Worm (Caenorhabditis elegans) whole organism, L3 larva: ENCODE results near the gene F13E9.9.

Source experiments
- R02D3.7 ChIP-seq: fragments of 150-350 bp; optimal IDR thresholded peaks from 2 replicates; lab custom pipeline; 2014; ENCODE audit warnings: missing biosample characterization, missing genetic modification characterization
- ZK546.5 ChIP-seq: sonication (generic microtip); optimal IDR thresholded peaks from 2 replicates; lab custom pipeline; 2017; ENCODE audit warnings: missing biosample characterization, missing genetic modification characterization
- aly-2 ChIP-seq: fragments of 150-350 bp; optimal IDR thresholded peaks from 2 replicates; lab custom pipeline; 2014; ENCODE audit warnings: missing biosample characterization, missing genetic modification characterization
- ama-1 ChIP-seq: fragments of 150-350 bp; optimal IDR thresholded peaks from 2 replicates; lab custom pipeline; 2018
- ceh-16 ChIP-seq: sonication (generic microtip); optimal IDR thresholded peaks from 2 replicates; lab custom pipeline; 2017; ENCODE audit warnings: missing biosample characterization, missing genetic modification characterization
- ceh-28 ChIP-seq: fragments of 150-350 bp; optimal IDR thresholded peaks from 2 replicates; lab custom pipeline; 2014; ENCODE audit warnings: missing biosample characterization, missing genetic modification reagents, missing genetic modification characterization
- ceh-82 ChIP-seq: fragments of 150-350 bp; optimal IDR thresholded peaks from 2 replicates; lab custom pipeline; 2014; ENCODE audit warnings: missing biosample characterization, missing genetic modification characterization
- ceh-9 ChIP-seq: sonication (generic microtip); optimal IDR thresholded peaks from 2 replicates; lab custom pipeline; 2018; ENCODE audit warnings: missing biosample characterization, missing genetic modification characterization
- egl-5 ChIP-seq: fragments of 150-350 bp; optimal IDR thresholded peaks from 2 replicates; lab custom pipeline; 2017; ENCODE audit warnings: missing biosample characterization, missing genetic modification reagents, missing genetic modification characterization, inconsistent platforms
- elt-2 ChIP-seq: sonication (generic microtip); optimal IDR thresholded peaks from 2 replicates; lab custom pipeline; 2016; ENCODE audit warnings: missing genetic modification reagents, mild to moderate bottlenecking, missing genetic modification characterization, missing compliant biosample characterization
- fkh-2 ChIP-seq: fragments of 150-350 bp; optimal IDR thresholded peaks from 2 replicates; lab custom pipeline; 2014; ENCODE audit warnings: missing biosample characterization, missing genetic modification reagents, missing genetic modification characterization
- hmg-11 ChIP-seq: sonication (generic microtip); optimal IDR thresholded peaks from 2 replicates; lab custom pipeline; 2016; ENCODE audit warnings: missing genetic modification characterization, missing compliant biosample characterization
- jun-1 ChIP-seq: fragments of 150-350 bp; optimal IDR thresholded peaks from 2 replicates; lab custom pipeline; 2014; ENCODE audit warnings: missing biosample characterization, missing genetic modification reagents, missing genetic modification characterization
- lin-15B ChIP-seq: fragments of 150-350 bp; optimal IDR thresholded peaks from 2 replicates; lab custom pipeline; 2014; ENCODE audit warnings: missing biosample characterization, missing genetic modification characterization
- lin-39 ChIP-seq: fragments of 150-350 bp; optimal IDR thresholded peaks from 2 replicates; lab custom pipeline; 2018; ENCODE audit warnings: missing biosample characterization, missing genetic modification reagents, missing genetic modification characterization
- lsy-12 ChIP-seq: sonication (generic microtip); optimal IDR thresholded peaks from 2 replicates; lab custom pipeline; 2016; ENCODE audit warnings: mild to moderate bottlenecking, missing genetic modification characterization, missing compliant biosample characterization
- mdl-1 ChIP-seq: fragments of 150-350 bp; optimal IDR thresholded peaks from 2 replicates; lab custom pipeline; 2014; ENCODE audit warnings: missing biosample characterization, missing genetic modification characterization
- mml-1 ChIP-seq: fragments of 150-350 bp; sonication (generic microtip); optimal IDR thresholded peaks from 3 replicates; lab custom pipeline; 2014; ENCODE audit warnings: missing biosample characterization, missing genetic modification characterization
- nfya-1 ChIP-seq: sonication (generic microtip); optimal IDR thresholded peaks from 2 replicates; lab custom pipeline; 2017; ENCODE audit warnings: missing genetic modification characterization, mild to moderate bottlenecking, missing compliant biosample characterization, antibody characterized with exemption, moderate library complexity; ENCODE audit not compliant: insufficient read depth
- nhr-11 ChIP-seq: fragments of 150-350 bp; optimal IDR thresholded peaks from 2 replicates; lab custom pipeline; 2014; ENCODE audit warnings: missing biosample characterization, missing genetic modification characterization
- nhr-12 ChIP-seq: fragments of 150-350 bp; optimal IDR thresholded peaks from 2 replicates; lab custom pipeline; 2014; ENCODE audit warnings: missing biosample characterization, missing genetic modification characterization
- nhr-25 ChIP-seq: sonication (generic microtip); optimal IDR thresholded peaks from 2 replicates; lab custom pipeline; 2017; ENCODE audit warnings: missing biosample characterization, missing genetic modification characterization
- nhr-28 ChIP-seq: fragments of 150-350 bp; optimal IDR thresholded peaks from 2 replicates; lab custom pipeline; 2014; ENCODE audit warnings: missing biosample characterization, missing genetic modification characterization
- nhr-43 ChIP-seq: sonication (generic microtip); optimal IDR thresholded peaks from 2 replicates; lab custom pipeline; 2016; ENCODE audit warnings: mild to moderate bottlenecking, missing genetic modification characterization, missing compliant biosample characterization; ENCODE audit not compliant: poor library complexity, severe bottlenecking
- nhr-67 ChIP-seq: fragments of 150-350 bp; optimal IDR thresholded peaks from 2 replicates; lab custom pipeline; 2014; ENCODE audit warnings: missing biosample characterization, missing genetic modification characterization
- nhr-76 ChIP-seq: fragments of 150-350 bp; sonication (generic microtip); optimal IDR thresholded peaks from 5 replicates; lab custom pipeline; 2014; ENCODE audit warnings: missing biosample characterization, missing genetic modification characterization
- pha-4 ChIP-seq: fragments of 150-350 bp; optimal IDR thresholded peaks from 2 replicates; lab custom pipeline; 2014; ENCODE audit warnings: missing biosample characterization, missing genetic modification reagents, missing genetic modification characterization
- pqm-1 ChIP-seq: fragments of 150-350 bp; optimal IDR thresholded peaks from 2 replicates; lab custom pipeline; 2017; ENCODE audit warnings: missing biosample characterization, missing genetic modification characterization, inconsistent platforms
- sea-2 ChIP-seq: fragments of 150-350 bp; sonication (generic microtip); optimal IDR thresholded peaks from 4 replicates; lab custom pipeline; 2014; ENCODE audit warnings: missing biosample characterization, missing genetic modification reagents, missing genetic modification characterization
- snpc-4 ChIP-seq: fragments of 150-350 bp; optimal IDR thresholded peaks from 2 replicates; lab custom pipeline; 2014; ENCODE audit warnings: missing biosample characterization, missing genetic modification characterization
- tbx-2 ChIP-seq: sonication (generic microtip); optimal IDR thresholded peaks from 2 replicates; lab custom pipeline; 2016; ENCODE audit warnings: mild to moderate bottlenecking, missing genetic modification characterization, missing compliant biosample characterization
- unc-39 ChIP-seq: sonication (generic microtip); optimal IDR thresholded peaks from 4 replicates; lab custom pipeline; 2017; ENCODE audit warnings: missing biosample characterization, missing genetic modification characterization
- zag-1 ChIP-seq: fragments of 150-350 bp; optimal IDR thresholded peaks from 2 replicates; lab custom pipeline; 2014; ENCODE audit warnings: missing biosample characterization, missing genetic modification characterization
- ztf-4 ChIP-seq: fragments of 150-350 bp; optimal IDR thresholded peaks from 2 replicates; lab custom pipeline; 2014; ENCODE audit warnings: missing biosample characterization, missing genetic modification characterization

Gene F13E9.9

DNA sequence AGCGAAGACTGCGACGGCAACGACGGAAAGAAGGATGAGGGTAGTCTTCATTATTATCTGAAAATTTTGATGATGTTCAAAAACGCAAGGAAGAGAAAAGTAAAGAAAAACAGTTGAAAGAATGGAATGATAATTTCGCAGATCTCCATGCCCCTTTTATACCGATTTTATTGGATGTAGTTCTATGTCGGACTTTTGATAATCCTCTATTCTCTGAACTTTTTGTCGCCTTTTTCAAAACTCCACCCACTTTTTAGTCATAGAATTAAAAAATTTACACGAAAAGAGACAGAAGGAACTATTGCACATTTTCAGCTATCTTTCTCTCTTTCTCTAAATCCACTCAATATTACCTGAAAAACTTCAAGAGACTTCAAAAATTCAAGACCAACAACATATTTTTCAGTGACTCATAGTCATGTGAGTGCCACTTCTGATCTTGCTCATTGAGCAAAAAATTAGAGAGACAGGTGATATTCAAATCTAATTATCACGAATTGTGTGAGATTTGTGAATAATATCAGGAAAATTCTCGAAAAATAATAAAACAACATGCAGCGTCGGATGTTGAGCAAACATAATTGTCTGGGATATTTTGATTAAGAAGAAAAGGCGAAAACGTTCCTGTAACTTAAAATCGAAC, 9.1 kb downstream of the F13E9.9 start, which contains the start of gene F13E9.15:
TSS of gene F13E9.15 (minus strand) at position 51 of the 643 bp plus-strand sequence.
- TF ChIP-seq snpc-4 (tag; lab: Kevin White, UChicago), result no peak
- TF ChIP-seq sea-2 (GFP tag; lab: Kevin White, UChicago), result no peak
- TF ChIP-seq ztf-4 (tag; lab: Kevin White, UChicago), result no peak
- TF ChIP-seq mdl-1 (tag; lab: Kevin White, UChicago), result no peak
- TF ChIP-seq ZK546.5 (tag; lab: Kevin White, UChicago), result no peak
- TF ChIP-seq ceh-82 (tag; lab: Kevin White, UChicago), result no peak
- no peak for TF ChIP-seq nhr-12 (tag; lab: Kevin White, UChicago)
- TF ChIP-seq tbx-2 (tag; lab: Kevin White, UChicago), result no peak
- no peak for TF ChIP-seq ceh-16 (tag; lab: Kevin White, UChicago)
- TF ChIP-seq lin-15B (tag; lab: Kevin White, UChicago), result no peak
- no peak for TF ChIP-seq egl-5 (tag; lab: Kevin White, UChicago)
- TF ChIP-seq lsy-12 (tag; lab: Kevin White, UChicago), result no peak
- TF ChIP-seq, all 47 proteins: peak for 0

DNA sequence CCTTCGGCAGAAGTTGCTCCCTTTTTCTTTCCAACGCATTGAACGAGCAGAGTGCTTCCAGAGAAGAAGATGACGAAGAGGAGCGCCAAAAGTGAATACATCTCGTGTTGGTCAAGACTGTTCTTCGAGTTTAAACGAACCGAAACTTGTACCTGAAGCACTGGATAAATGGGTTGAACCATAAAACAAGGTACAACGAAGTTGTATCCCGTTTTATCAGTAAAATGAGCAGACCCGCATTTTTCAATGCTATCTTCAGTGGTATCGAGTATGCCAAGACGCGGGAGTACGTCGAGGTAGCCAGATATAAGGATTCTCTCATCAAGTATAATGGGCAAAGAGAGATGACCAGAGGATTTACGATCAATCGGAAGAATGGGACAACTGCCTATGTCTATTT, 11.7 kb downstream of the F13E9.9 start, which contains the start of gene F13E9.16:
TSS of gene F13E9.16 (minus strand) at position 101 of the 400 bp plus-strand sequence.
- TF ChIP-seq nfya-1 (no peak), ceh-9 (tag; lab: Kevin White, UChicago) (no peak)
- TF ChIP-seq, all 47 proteins: peak for 0

DNA sequence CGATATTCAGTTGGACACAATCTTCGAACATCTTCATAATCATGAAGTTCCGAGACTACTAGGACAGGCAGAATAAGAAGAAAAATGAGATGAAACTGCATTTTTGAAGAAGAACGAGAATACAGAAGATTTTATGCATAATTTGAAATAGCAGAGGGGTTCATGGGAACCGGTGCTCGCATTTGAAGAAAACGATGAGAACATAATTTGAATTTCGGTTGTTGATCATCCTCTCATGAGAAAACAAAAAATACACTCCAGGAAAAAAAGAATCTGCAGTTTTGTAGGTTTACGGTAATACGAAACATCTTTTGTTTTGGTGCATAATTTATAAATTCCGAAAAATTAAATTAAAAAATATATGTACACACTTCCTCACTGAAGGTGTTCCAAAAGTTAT, 13.1 kb downstream of the F13E9.9 start, which contains the start of gene srlf-11:
TSS of gene srlf-11 (minus strand) at position 101 of the 400 bp plus-strand sequence.
- TF ChIP-seq hmg-11 (tag; lab: Kevin White, UChicago), result no peak
- TF ChIP-seq egl-5 (tag; lab: Kevin White, UChicago), result no peak
- no peak for TF ChIP-seq elt-2 (tag; lab: Kevin White, UChicago)
- no peak for TF ChIP-seq lsy-12 (tag; lab: Kevin White, UChicago)
- TF ChIP-seq nhr-11, result no peak
- no peak for TF ChIP-seq nhr-25 (tag; lab: Kevin White, UChicago)
- TF ChIP-seq snpc-4 (tag; lab: Kevin White, UChicago), result no peak
- no peak for TF ChIP-seq nhr-12 (tag; lab: Kevin White, UChicago)
- TF ChIP-seq fkh-2 (tag; lab: Kevin White, UChicago), result no peak
- TF ChIP-seq lin-39 (tag; lab: Kevin White, UChicago), result no peak
- no peak for TF ChIP-seq jun-1 (tag; lab: Kevin White, UChicago)
- TF ChIP-seq pha-4, result no peak

DNA sequence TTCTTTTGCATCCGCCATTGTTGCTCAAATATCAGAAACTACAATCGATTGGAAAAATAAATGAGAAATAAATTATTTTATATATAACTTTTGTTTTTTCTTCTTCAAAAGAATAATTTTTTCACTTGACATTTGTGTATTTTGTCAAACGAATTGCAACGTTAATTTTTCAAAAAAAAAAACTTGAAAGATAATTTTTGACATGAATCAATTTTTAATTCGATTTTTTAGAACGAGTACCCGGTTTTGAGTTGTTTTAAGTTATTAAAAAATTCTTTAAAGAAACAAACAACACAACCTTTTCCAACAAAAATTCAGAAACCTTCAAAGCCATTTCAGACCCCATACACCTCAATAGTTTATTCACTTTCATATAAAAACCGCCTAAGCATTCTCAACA, 14.7 kb downstream of the F13E9.9 start, which contains the start of gene F13E9.5:
TSS of gene F13E9.5 (minus strand) at position 101 of the 400 bp plus-strand sequence.
- no peak for TF ChIP-seq lsy-12 (tag; lab: Kevin White, UChicago)
- TF ChIP-seq lin-39 (tag; lab: Kevin White, UChicago), result no peak
- no peak for TF ChIP-seq lin-15B (tag; lab: Kevin White, UChicago)

DNA sequence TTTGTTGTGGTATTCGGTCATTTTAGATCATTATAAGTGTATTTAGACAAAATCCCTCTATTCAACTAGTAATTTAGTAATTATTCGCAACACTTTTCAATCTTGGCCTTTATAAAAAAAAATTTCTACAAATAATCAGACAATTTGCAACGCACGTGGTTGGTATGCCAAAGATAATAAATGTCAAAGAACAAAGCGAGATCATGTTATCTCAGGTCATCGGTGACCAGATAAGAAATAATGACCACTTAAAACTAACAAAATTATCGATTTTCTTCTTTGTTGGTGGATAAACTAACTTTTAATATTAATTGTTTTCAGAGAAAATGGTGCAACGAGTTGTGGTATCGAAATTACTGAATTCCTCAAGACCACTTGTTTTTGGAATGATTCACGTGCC, 17.8 kb downstream of the F13E9.9 start, which contains the start of gene F13E9.13:
TSS of gene F13E9.13 (plus strand) at position 317 of the 400 bp plus-strand sequence.
- TF ChIP-seq elt-2 (tag; lab: Kevin White, UChicago) (peak; percentile 67), aly-2 (tag; lab: Kevin White, UChicago) (no peak), pqm-1 (tag; lab: Kevin White, UChicago) (no peak), ceh-28 (tag; lab: Kevin White, UChicago) (peak; percentile 18), nhr-76 (no peak)

DNA sequence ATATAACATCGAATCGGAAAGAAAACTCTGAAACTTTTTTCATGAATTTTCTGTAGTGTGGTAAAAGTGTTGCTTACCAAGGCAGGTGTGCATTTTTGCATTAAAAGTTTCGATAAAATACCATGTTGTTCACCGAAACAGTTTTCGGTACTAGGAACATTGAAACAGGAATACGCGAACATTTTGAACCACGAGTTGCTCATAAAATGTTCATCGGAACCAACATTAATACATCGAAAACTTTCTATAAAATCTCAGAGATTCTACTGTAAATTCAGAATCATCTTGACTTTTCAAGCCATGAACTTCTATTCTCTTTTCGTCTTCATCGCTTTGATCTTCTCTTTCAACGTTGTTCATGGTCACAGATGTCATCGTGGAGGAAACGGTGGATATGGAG, 18.7 kb downstream of the F13E9.9 start, which contains the start of gene fipr-15:
TSS of gene fipr-15 (plus strand) at position 301 of the 400 bp plus-strand sequence.
- TF ChIP-seq aly-2 (tag; lab: Kevin White, UChicago) (no peak), snpc-4 (tag; lab: Kevin White, UChicago) (no peak), ZK546.5 (tag; lab: Kevin White, UChicago) (no peak), hmg-11 (tag; lab: Kevin White, UChicago) (no peak), nhr-28 (tag; lab: Kevin White, UChicago) (no peak), ceh-82 (tag; lab: Kevin White, UChicago) (no peak), R02D3.7 (tag; lab: Kevin White, UChicago) (no peak), lsy-12 (tag; lab: Kevin White, UChicago) (no peak), zag-1 (no peak), nhr-43 (no peak), mml-1 (no peak), ama-1 (lab: Kevin White, UChicago) (no peak), nhr-67 (tag; lab: Kevin White, UChicago) (no peak), unc-39 (tag; lab: Kevin White, UChicago) (no peak)
